Worm (Caenorhabditis elegans): ENCODE results near the gene T25F10.4.

The T25F10.4 gene

DNA sequence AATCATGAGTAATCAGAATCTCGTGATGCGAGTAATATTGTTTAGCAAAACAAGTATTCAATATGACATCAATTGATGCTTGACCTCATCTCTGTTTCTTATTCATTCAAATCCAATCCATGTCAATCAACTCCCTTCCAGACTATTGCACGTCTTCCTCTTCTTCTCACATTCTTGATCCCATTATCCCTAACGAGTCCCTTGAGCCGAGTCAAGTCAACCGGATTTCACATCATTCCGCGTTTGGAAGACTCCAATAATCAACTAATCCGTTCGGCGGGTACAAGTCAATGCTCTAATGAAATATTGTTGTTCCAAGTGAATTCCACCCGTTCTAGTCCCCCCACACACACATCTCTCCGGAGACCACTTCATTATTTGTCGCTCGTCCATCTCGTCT, 36.0 kb downstream of the T25F10.4 start:
- TF ChIP-seq nfya-1 (tag; optimal IDR thresholded peaks at IDR 0.05; ENCODE audit: insufficient read depth): no peak
- no peak for TF ChIP-seq nhr-28 (tag; optimal IDR thresholded peaks at IDR 0.05)
- TF ChIP-seq nhr-23 (tag; optimal IDR thresholded peaks at IDR 0.05): no peak
- TF ChIP-seq skn-1 (tag; optimal IDR thresholded peaks at IDR 0.05): no peak
- no peak for TF ChIP-seq ceh-9 (tag; optimal IDR thresholded peaks at IDR 0.05)
- no peak for TF ChIP-seq aly-2 (tag; optimal IDR thresholded peaks at IDR 0.05)
- TF ChIP-seq nhr-77 (tag; optimal IDR thresholded peaks at IDR 0.05): no peak
- TF ChIP-seq pqm-1 (tag; optimal IDR thresholded peaks at IDR 0.05): no peak
- TF ChIP-seq nhr-12 (tag; optimal IDR thresholded peaks at IDR 0.05): no peak
- TF ChIP-seq nhr-43 (tag; optimal IDR thresholded peaks at IDR 0.05; ENCODE audit: poor library complexity, severe bottlenecking): no peak
- TF ChIP-seq fkh-10 (GFP tag; optimal IDR thresholded peaks at IDR 0.05): no peak
- TF ChIP-seq egl-5 (tag; optimal IDR thresholded peaks at IDR 0.05): no peak
- TF ChIP-seq elt-1 (tag; optimal IDR thresholded peaks at IDR 0.05): no peak

DNA sequence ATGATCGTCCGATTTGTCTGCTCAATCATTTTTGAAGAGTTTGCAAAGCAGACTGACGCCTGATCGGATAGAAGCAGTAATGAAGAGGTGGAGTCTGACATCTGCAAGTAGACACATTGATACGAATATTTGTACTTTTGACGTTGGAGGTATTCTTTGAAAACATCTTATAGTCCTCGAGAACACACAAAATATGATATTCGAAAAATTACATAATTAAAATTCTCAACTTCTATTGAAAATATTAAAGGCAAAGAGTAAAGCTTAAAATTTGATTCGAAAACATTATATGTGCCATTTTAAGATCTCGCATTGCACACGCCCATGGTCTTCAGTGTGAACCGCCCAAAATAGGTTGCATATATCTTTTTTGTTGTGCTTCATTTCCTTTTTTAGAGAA, 39.9 kb downstream of the T25F10.4 start, which contains the start of gene ZC487.2:
Gene ZC487.2 (minus strand): TSS at position 101 of the 400 bp plus-strand sequence.
- TF ChIP-seq skn-1 (tag; optimal IDR thresholded peaks at IDR 0.05) (no peak), mdl-1 (tag; optimal IDR thresholded peaks at IDR 0.05) (no peak), nhr-43 (tag; optimal IDR thresholded peaks at IDR 0.05; ENCODE audit: poor library complexity, severe bottlenecking) (no peak), fkh-10 (GFP tag; optimal IDR thresholded peaks at IDR 0.05) (no peak), ceh-82 (tag; optimal IDR thresholded peaks at IDR 0.05) (no peak), nhr-77 (tag; optimal IDR thresholded peaks at IDR 0.05) (no peak), jun-1 (tag; optimal IDR thresholded peaks at IDR 0.05) (no peak), mml-1 (tag; optimal IDR thresholded peaks at IDR 0.05) (no peak), nhr-67 (tag; optimal IDR thresholded peaks at IDR 0.05) (no peak), hmg-11 (tag; optimal IDR thresholded peaks at IDR 0.05) (no peak), eor-1 (tag; optimal IDR thresholded peaks at IDR 0.05) (no peak), pqm-1 (tag; optimal IDR thresholded peaks at IDR 0.05) (no peak), nhr-76 (tag; optimal IDR thresholded peaks at IDR 0.05) (no peak), lin-15B (tag; optimal IDR thresholded peaks at IDR 0.05) (no peak), sea-2 (GFP tag; optimal IDR thresholded peaks at IDR 0.05) (no peak), lin-39 (tag; optimal IDR thresholded peaks at IDR 0.05) (no peak), ama-1 (optimal IDR thresholded peaks at IDR 0.05) (no peak)

DNA sequence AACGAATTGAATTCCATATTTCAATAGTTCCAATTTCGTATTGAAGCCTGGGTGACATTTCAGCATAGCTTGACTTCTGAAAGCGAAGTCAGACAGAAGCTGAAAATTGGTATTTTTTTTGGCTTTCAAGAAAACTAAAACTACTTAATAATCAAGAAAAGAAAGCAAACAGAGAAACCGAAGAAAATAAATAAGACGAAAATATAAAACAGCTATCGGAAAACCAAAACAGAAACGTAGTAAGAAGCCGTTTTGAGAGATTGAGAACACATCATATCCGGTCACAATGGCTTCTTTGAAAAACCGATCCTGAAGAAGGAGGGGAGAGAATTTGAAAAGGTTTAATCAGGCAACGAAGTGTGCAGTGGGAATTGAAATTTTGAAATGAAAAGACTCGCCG, 44.0 kb downstream of the T25F10.4 start, which contains the start of gene srg-30:
Gene srg-30 (minus strand): TSS at position 101 of the 400 bp plus-strand sequence.
- TF ChIP-seq fos-1 (tag; optimal IDR thresholded peaks at IDR 0.05) (no peak), pha-4 (tag; optimal IDR thresholded peaks at IDR 0.05) (no peak), sea-2 (GFP tag; optimal IDR thresholded peaks at IDR 0.05) (no peak), nhr-77 (tag; optimal IDR thresholded peaks at IDR 0.05) (no peak), nhr-67 (tag; optimal IDR thresholded peaks at IDR 0.05) (no peak), zag-1 (tag; optimal IDR thresholded peaks at IDR 0.05) (no peak), jun-1 (tag; optimal IDR thresholded peaks at IDR 0.05) (no peak), egl-27 (tag; optimal IDR thresholded peaks at IDR 0.05) (no peak), nhr-11 (tag; optimal IDR thresholded peaks at IDR 0.05) (no peak), elt-3 (tag; optimal IDR thresholded peaks at IDR 0.05) (no peak), unc-39 (tag; optimal IDR thresholded peaks at IDR 0.05) (no peak), ceh-28 (tag; optimal IDR thresholded peaks at IDR 0.05) (no peak), nhr-237 (tag; optimal IDR thresholded peaks at IDR 0.05) (no peak), ama-1 (optimal IDR thresholded peaks at IDR 0.05) (no peak), nhr-43 (tag; optimal IDR thresholded peaks at IDR 0.05; ENCODE audit: poor library complexity, severe bottlenecking) (no peak), nfya-1 (tag; optimal IDR thresholded peaks at IDR 0.05; ENCODE audit: insufficient read depth) (no peak), nhr-12 (tag; optimal IDR thresholded peaks at IDR 0.05) (no peak), ceh-9 (tag; optimal IDR thresholded peaks at IDR 0.05) (no peak), daf-12 (tag; optimal IDR thresholded peaks at IDR 0.05) (no peak), ZK546.5 (tag; optimal IDR thresholded peaks at IDR 0.05) (no peak)

DNA sequence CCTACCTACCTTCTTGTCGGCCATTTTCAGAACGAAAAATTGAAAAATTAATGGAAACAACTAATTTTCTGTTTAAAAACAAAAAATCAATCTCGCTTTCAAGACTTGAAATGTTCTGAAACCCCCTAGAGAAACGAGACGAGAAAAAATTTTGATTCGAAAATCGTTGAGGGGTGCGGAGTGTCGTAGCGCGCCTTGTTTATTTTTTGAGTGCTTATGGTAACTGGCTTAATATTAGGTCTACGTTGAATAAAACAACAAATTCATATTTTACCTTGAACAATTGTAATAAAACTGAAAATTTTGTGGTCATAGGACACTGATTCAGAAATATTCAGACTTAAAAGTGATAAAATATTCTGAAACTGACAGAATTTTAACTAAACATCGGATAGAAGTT, 51.8 kb downstream of the T25F10.4 start, which contains the start of gene sna-1:
Gene sna-1 (minus strand): TSS at position 218 of the 400 bp plus-strand sequence.
- TF ChIP-seq hmg-11 (tag; optimal IDR thresholded peaks at IDR 0.05): peak; percentile 16
- peak; percentile 3 for TF ChIP-seq pha-4 (tag; optimal IDR thresholded peaks at IDR 0.05)
- TF ChIP-seq ama-1 (optimal IDR thresholded peaks at IDR 0.05): no peak
- TF ChIP-seq nfya-1 (tag; optimal IDR thresholded peaks at IDR 0.05; ENCODE audit: insufficient read depth): peak; percentile 30
- TF ChIP-seq lin-15B (tag; optimal IDR thresholded peaks at IDR 0.05): peak; percentile 42
- TF ChIP-seq sea-2 (GFP tag; optimal IDR thresholded peaks at IDR 0.05): no peak

Measured in whole organism, L3 larva.